Fruit fly (Drosophila melanogaster): ENCODE data around the gene Sfp23F.

DNA sequence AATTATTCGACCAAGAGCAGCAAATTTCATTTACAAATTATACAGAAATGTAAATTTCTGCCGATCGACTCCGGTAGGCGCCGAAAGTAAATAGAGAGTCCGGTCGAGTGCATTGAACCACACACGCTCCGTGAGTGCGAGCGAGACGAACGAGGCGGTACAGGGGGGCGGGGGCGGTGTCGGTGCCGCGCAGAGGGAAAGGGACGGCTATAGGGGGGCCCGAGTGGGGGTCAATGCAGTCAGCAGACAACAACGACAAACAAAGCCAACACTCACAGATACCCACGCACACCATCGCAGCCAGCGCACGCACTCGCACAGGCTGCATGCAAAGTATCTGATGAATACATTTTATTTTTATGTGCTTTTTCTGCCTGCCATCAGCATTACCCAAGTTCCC lies 48.1 kb downstream of the Sfp23F start:
- peak; percentile 56 for TF ChIP-seq Blimp-1 (GFP tag; optimal IDR thresholded peaks at IDR 0.05)
- TF ChIP-seq esn (GFP tag; optimal IDR thresholded peaks at IDR 0.05): no peak
- TF ChIP-seq Ets21C (GFP tag; optimal IDR thresholded peaks at IDR 0.05): no peak
- no peak for TF ChIP-seq CG10631 (GFP tag; optimal IDR thresholded peaks at IDR 0.05)
- TF ChIP-seq eg (GFP tag; IDR thresholded peaks at IDR 0.05): peak; percentile 42; the same call in 1 of the 3 replicates
- no peak for TF ChIP-seq CG3032 (tag; optimal IDR thresholded peaks at IDR 0.05)
- no peak for TF ChIP-seq CG4318 (GFP tag; optimal IDR thresholded peaks at IDR 0.05)
- TF ChIP-seq CG7368 (GFP tag; optimal IDR thresholded peaks at IDR 0.05): no peak
- peak; percentile 37; the same call in 1 of the 2 replicates for TF ChIP-seq Gug (GFP tag; IDR thresholded peaks at IDR 0.05)
- peak; percentile 87 for TF ChIP-seq fkh (GFP tag; optimal IDR thresholded peaks at IDR 0.05)
- TF ChIP-seq dsx (GFP tag; optimal IDR thresholded peaks at IDR 0.05; ENCODE audit: poor library complexity, severe bottlenecking): peak; percentile 77
- TF ChIP-seq topi (GFP tag; optimal IDR thresholded peaks at IDR 0.05): no peak
- no peak for TF ChIP-seq pdm3 (GFP tag; optimal IDR thresholded peaks at IDR 0.05)

Data from whole organism, prepupa.